Worm (Caenorhabditis elegans) whole organism, late embryonic: ENCODE measurements around the gene rme-6.
A peak's percentile ranks its signal among the peaks of the same experiment; 100 is the strongest.

ENCODE experiments used
- C08G9.2 ChIP-seq: sonication (generic microtip); optimal IDR thresholded peaks from 2 replicates; lab custom pipeline; 2016; ENCODE audit warnings: mild to moderate bottlenecking, missing genetic modification characterization, moderate library complexity, missing compliant biosample characterization
- K02D7.2 ChIP-seq: sonication (generic microtip); optimal IDR thresholded peaks from 2 replicates; lab custom pipeline; 2017; ENCODE audit warnings: mild to moderate bottlenecking, missing genetic modification characterization, missing compliant biosample characterization
- T23F11.4 ChIP-seq: fragments of 200-800 bp; sonication (Bioruptor generic); optimal IDR thresholded peaks from 2 replicates; lab custom pipeline; 2018; ENCODE audit warnings: mild to moderate bottlenecking, missing genetic modification characterization, missing compliant biosample characterization
- ahr-1 ChIP-seq: sonication (generic microtip); optimal IDR thresholded peaks from 2 replicates; lab custom pipeline; 2016; ENCODE audit warnings: missing genetic modification characterization, missing compliant biosample characterization
- ceh-14 ChIP-seq: sonication (generic microtip); optimal IDR thresholded peaks from 2 replicates; lab custom pipeline; 2016; ENCODE audit warnings: missing genotype, missing genetic modification characterization, missing compliant biosample characterization
- ceh-18 ChIP-seq: sonication (generic microtip); optimal IDR thresholded peaks from 2 replicates; lab custom pipeline; 2016; ENCODE audit warnings: missing genetic modification characterization, missing compliant biosample characterization
- ceh-19 ChIP-seq: fragments of 200-800 bp; sonication (Bioruptor generic); optimal IDR thresholded peaks from 2 replicates; lab custom pipeline; 2018; ENCODE audit warnings: mild to moderate bottlenecking, missing genetic modification characterization, missing compliant biosample characterization
- ceh-2 ChIP-seq: sonication (generic microtip); optimal IDR thresholded peaks from 2 replicates; lab custom pipeline; 2016; ENCODE audit warnings: missing genotype, missing genetic modification characterization, missing compliant biosample characterization
- ceh-22 ChIP-seq: sonication (generic microtip); optimal IDR thresholded peaks from 2 replicates; lab custom pipeline; 2017; ENCODE audit warnings: missing biosample characterization, missing genetic modification characterization
- ceh-30 ChIP-seq: fragments of 150-350 bp; optimal IDR thresholded peaks from 2 replicates; lab custom pipeline; 2014; ENCODE audit warnings: missing biosample characterization, missing genetic modification characterization
- ceh-31 ChIP-seq: sonication (generic microtip); optimal IDR thresholded peaks from 2 replicates; lab custom pipeline; 2016; ENCODE audit warnings: missing genetic modification characterization, missing compliant biosample characterization
- ceh-34 ChIP-seq: sonication (generic microtip); optimal IDR thresholded peaks from 2 replicates; lab custom pipeline; 2016; ENCODE audit warnings: mild to moderate bottlenecking, missing genetic modification characterization, missing compliant biosample characterization
- ceh-45 ChIP-seq: fragments of 200-800 bp; sonication (Bioruptor generic); IDR thresholded peaks from 2 replicates; pipeline ENCODE4 v1.3.6; 2022; ENCODE audit warnings: missing genetic modification reagents, missing genetic modification characterization, missing compliant biosample characterization
- ceh-48 ChIP-seq: sonication (generic microtip); optimal IDR thresholded peaks from 2 replicates; lab custom pipeline; 2016; ENCODE audit warnings: missing genetic modification characterization, inconsistent platforms, missing compliant biosample characterization
- eyg-1 ChIP-seq: sonication (generic microtip); optimal IDR thresholded peaks from 2 replicates; lab custom pipeline; 2016; ENCODE audit warnings: missing genotype, missing genetic modification characterization, missing compliant biosample characterization
- fax-1 ChIP-seq: sonication (generic microtip); optimal IDR thresholded peaks from 2 replicates; lab custom pipeline; 2016; ENCODE audit warnings: missing genotype, missing genetic modification characterization, missing compliant biosample characterization
- fkh-6 ChIP-seq: sonication (generic microtip); optimal IDR thresholded peaks from 2 replicates; lab custom pipeline; 2016; ENCODE audit warnings: missing genetic modification characterization, missing compliant biosample characterization
- hlh-13 ChIP-seq: fragments of 200-800 bp; sonication (Bioruptor generic); optimal IDR thresholded peaks from 2 replicates; lab custom pipeline; 2018; ENCODE audit warnings: mild to moderate bottlenecking, missing genetic modification characterization, missing compliant biosample characterization
- hlh-30 ChIP-seq: sonication (generic microtip); optimal IDR thresholded peaks from 2 replicates; lab custom pipeline; 2017; ENCODE audit warnings: antibody characterized with exemption, missing genetic modification characterization, missing compliant biosample characterization; ENCODE audit not compliant: insufficient read depth
- hlh-8 ChIP-seq: sonication (generic microtip); optimal IDR thresholded peaks from 2 replicates; lab custom pipeline; 2016; ENCODE audit warnings: missing genotype, missing genetic modification characterization, missing compliant biosample characterization
- lim-6 ChIP-seq: sonication (generic microtip); optimal IDR thresholded peaks from 2 replicates; lab custom pipeline; 2016; ENCODE audit warnings: missing genetic modification characterization, missing compliant biosample characterization
- lin-11 ChIP-seq: fragments of 200-800 bp; sonication (Bioruptor generic); optimal IDR thresholded peaks from 2 replicates; lab custom pipeline; 2018; ENCODE audit warnings: mild to moderate bottlenecking, missing genetic modification characterization, missing compliant biosample characterization
- nfya-1 ChIP-seq: sonication (generic microtip); optimal IDR thresholded peaks from 2 replicates; lab custom pipeline; 2017; ENCODE audit warnings: missing genetic modification characterization, mild to moderate bottlenecking, missing compliant biosample characterization, antibody characterized with exemption, moderate library complexity
- npax-4 ChIP-seq: sonication (generic microtip); optimal IDR thresholded peaks from 2 replicates; lab custom pipeline; 2016; ENCODE audit warnings: missing genetic modification characterization, missing compliant biosample characterization
- pros-1 ChIP-seq: fragments of 150-350 bp; optimal IDR thresholded peaks from 2 replicates; lab custom pipeline; 2014; ENCODE audit warnings: missing biosample characterization, missing genetic modification reagents, missing genetic modification characterization
- ref-2 ChIP-seq: sonication (generic microtip); optimal IDR thresholded peaks from 2 replicates; lab custom pipeline; 2016; ENCODE audit warnings: missing genetic modification characterization, missing compliant biosample characterization
- rnt-1 ChIP-seq: sonication (generic microtip); optimal IDR thresholded peaks from 2 replicates; lab custom pipeline; 2016; ENCODE audit warnings: missing genetic modification characterization, missing compliant biosample characterization
- sdc-2 ChIP-seq: sonication (generic microtip); optimal IDR thresholded peaks from 2 replicates; lab custom pipeline; 2016; ENCODE audit warnings: missing genotype, missing genetic modification characterization, missing compliant biosample characterization
- sox-4 ChIP-seq: sonication (generic microtip); optimal IDR thresholded peaks from 2 replicates; lab custom pipeline; 2017; ENCODE audit warnings: mild to moderate bottlenecking, missing genetic modification characterization, inconsistent platforms, missing compliant biosample characterization
- syd-9 ChIP-seq: sonication (generic microtip); optimal IDR thresholded peaks from 2 replicates; lab custom pipeline; 2016; ENCODE audit warnings: mild to moderate bottlenecking, missing genetic modification characterization, moderate library complexity, missing compliant biosample characterization
- tbx-2 ChIP-seq: sonication (generic microtip); optimal IDR thresholded peaks from 2 replicates; lab custom pipeline; 2016; ENCODE audit warnings: missing genetic modification characterization, missing compliant biosample characterization
- ttx-3 ChIP-seq: sonication (generic microtip); optimal IDR thresholded peaks from 2 replicates; lab custom pipeline; 2016; ENCODE audit warnings: missing genetic modification reagents, missing genetic modification characterization, missing compliant biosample characterization
- unc-3 ChIP-seq, 2 experiments: fragments of 200-800 bp in 1 of 2; sonication (Bioruptor generic) in 1 of 2; sonication (generic microtip) in 1 of 2; conservative IDR thresholded peaks in 1 of 2; optimal IDR thresholded peaks in 1 of 2; 2 replicates each; pipeline versions ENCODE4 v1.3.6 to Lab custom; 2016 to 2022; ENCODE audit warnings: missing compliant biosample characterization in 2 of 2, missing genetic modification characterization in 2 of 2, missing genetic modification reagents in 1 of 2
- unc-42 ChIP-seq: sonication (generic microtip); optimal IDR thresholded peaks from 2 replicates; lab custom pipeline; 2016; ENCODE audit warnings: missing genotype, missing genetic modification characterization, missing compliant biosample characterization
- unc-55 ChIP-seq: sonication (generic microtip); optimal IDR thresholded peaks from 2 replicates; lab custom pipeline; 2017; ENCODE audit warnings: missing biosample characterization, missing genetic modification reagents, missing genetic modification characterization

The rme-6 gene

ce11 chrX:1062403-1063073 is 34.4 kb upstream of the rme-6 start, which contains the start of gene unc-1:
unc-1 (minus strand) TSS chrX:1062453.
- TF ChIP-seq ceh-31 (tag; lab: Kevin White, UChicago) (peak; percentile 43), ttx-3 (tag; lab: Kevin White, UChicago) (no peak), hlh-13 (no peak), ref-2 (peak; percentile 14), T23F11.4 (GFP tag; lab: Kevin White, UChicago) (no peak), nfya-1 (no peak), unc-3 (GFP tag; conservative IDR thresholded peaks at IDR 0.05; lab: Robert Waterston, UW) (no peak), unc-3 (tag; optimal IDR thresholded peaks at IDR 0.05; lab: Kevin White, UChicago) (no peak), ceh-2 (no peak), ceh-14 (tag; lab: Kevin White, UChicago) (peak; percentile 20), lim-6 (tag; lab: Kevin White, UChicago) (no peak), hlh-30 (tag; lab: Kevin White, UChicago) (no peak), ceh-18 (tag; lab: Kevin White, UChicago) (no peak), sox-4 (tag; lab: Kevin White, UChicago) (no peak), fkh-6 (tag; lab: Kevin White, UChicago) (no peak), npax-4 (no peak), ceh-45 (no peak), ahr-1 (tag; lab: Kevin White, UChicago) (no peak), C08G9.2 (tag; lab: Kevin White, UChicago) (no peak), unc-42 (tag; lab: Kevin White, UChicago) (peak; percentile 94)
- TF ChIP-seq, all 69 proteins: peak for 4

- peak; percentile 79 for TF ChIP-seq nfya-1
- peak; percentile 48 for TF ChIP-seq ceh-14 (tag; lab: Kevin White, UChicago)
- peak; percentile 84 for TF ChIP-seq unc-42 (tag; lab: Kevin White, UChicago)
- peak; percentile 61 for TF ChIP-seq pros-1
- 0 out of 2 replicates have a peak, but pooled peaks have one; percentile 5 for TF ChIP-seq unc-3 (GFP tag; conservative IDR thresholded peaks at IDR 0.05; lab: Robert Waterston, UW)
- TF ChIP-seq unc-3 (tag; optimal IDR thresholded peaks at IDR 0.05; lab: Kevin White, UChicago) = peak; percentile 61
- peak; percentile 38 for TF ChIP-seq C08G9.2 (tag; lab: Kevin White, UChicago)
- peak; percentile 61 for TF ChIP-seq tbx-2 (tag; lab: Kevin White, UChicago)
- TF ChIP-seq ceh-2 = no peak
- TF ChIP-seq lim-6 (tag; lab: Kevin White, UChicago) = peak; percentile 93
- TF ChIP-seq K02D7.2 = no peak
- TF ChIP-seq ceh-48 = peak; percentile 30
- TF ChIP-seq sox-4 (tag; lab: Kevin White, UChicago) = peak; percentile 4
- TF ChIP-seq syd-9 = peak; percentile 55
- TF ChIP-seq ceh-18 (tag; lab: Kevin White, UChicago) = peak; percentile 80
- TF ChIP-seq ceh-22 = no peak
- TF ChIP-seq ceh-31 (tag; lab: Kevin White, UChicago) = peak; percentile 77
- TF ChIP-seq unc-55 (GFP tag; lab: Kevin White, UChicago) = peak; percentile 58
- peak; percentile 71 for TF ChIP-seq hlh-8 (tag; lab: Kevin White, UChicago)
- peak; percentile 10 for TF ChIP-seq fkh-6 (tag; lab: Kevin White, UChicago)
- TF ChIP-seq ceh-34 (tag; lab: Kevin White, UChicago) = peak; percentile 71
- no peak for TF ChIP-seq eyg-1
- no peak for TF ChIP-seq ceh-30 (tag; lab: Kevin White, UChicago)
- TF ChIP-seq ceh-19 (GFP tag; lab: Kevin White, UChicago) = peak; percentile 6
- TF ChIP-seq rnt-1 = peak; percentile 74
- TF ChIP-seq sdc-2 (tag; lab: Kevin White, UChicago) = peak; percentile 60
- TF ChIP-seq fax-1 (tag; lab: Kevin White, UChicago) = no peak
Observed at ce11 chrX:1064064-1064463, 32.9 kb upstream of the rme-6 start.

ce11 chrX:1068986-1069385 is 28.0 kb upstream of the rme-6 start, which contains the start of gene mksr-1:
mksr-1 (minus strand) TSS chrX:1069129.
- TF ChIP-seq ceh-45 = no peak

- TF ChIP-seq lin-11 (tag; lab: Kevin White, UChicago) = no peak
Observed at ce11 chrX:1072152-1072551, 24.8 kb upstream of the rme-6 start, which contains the start of gene lim-6. lim-6 (plus strand) TSS chrX:1072452.
